ENCODE assay signal across 2 worm cellular contexts in the genomic region with DNA sequence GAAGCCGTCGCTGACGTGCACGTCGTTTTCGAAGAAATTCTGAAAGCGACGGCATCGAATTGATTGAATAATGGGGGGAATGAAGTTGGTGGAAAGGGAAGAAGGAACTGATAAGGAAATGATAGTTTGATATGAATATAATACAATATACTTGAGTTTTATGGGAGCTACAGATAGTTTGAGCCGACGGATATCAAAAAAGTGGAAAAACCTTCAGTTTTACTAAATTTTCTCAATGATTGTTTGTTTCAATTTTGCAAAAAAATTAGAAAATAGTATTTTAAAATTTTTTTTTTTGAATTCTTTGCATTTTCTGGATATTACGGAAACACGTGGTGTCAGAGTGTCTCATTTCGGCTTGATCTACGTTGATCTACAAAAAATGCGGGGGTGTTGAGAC.
A peak's percentile ranks its signal among the peaks of the same experiment; 100 is the strongest.
TF ChIP-seq lines count a peak whose summit lies in the region.

TSS of gene obr-1 (minus strand) at position 101 of the 400 bp plus-strand sequence.

TF ChIP-seq in whole organism, L3 larva, 47 proteins besides CTCF, POLR2A, EP300 and RAD21:
- TF ChIP-seq eor-1 (tag; optimal IDR thresholded peaks at IDR 0.05; lab: Kevin White, UChicago) (no peak), elt-2 (tag; optimal IDR thresholded peaks at IDR 0.05; lab: Kevin White, UChicago) (peak; percentile 17)

TF ChIP-seq in whole organism, L4 larva, 104 proteins besides CTCF, POLR2A, EP300 and RAD21:
- TF ChIP-seq nhr-28 (tag; optimal IDR thresholded peaks at IDR 0.05; lab: Kevin White, UChicago) (peak; percentile 18), attf-4 (tag; optimal IDR thresholded peaks at IDR 0.05; lab: Kevin White, UChicago) (no peak)

Comparison
In these comparisons a context has a peak if more than half of its experiments do, and no peak if none do; other contexts are left out.
1. Of the 28 proteins assayed by ChIP-seq in both whole organism, L4 larva and whole organism, L3 larva: peak only in whole organism, L4 larva: nhr-28; only in whole organism, L3 larva: none; in both: none; in neither: 27.